Worm (Caenorhabditis elegans): ENCODE data around the gene F13H10.6.

- TF ChIP-seq unc-39 (tag; optimal IDR thresholded peaks at IDR 0.05) (no peak), nhr-11 (tag; optimal IDR thresholded peaks at IDR 0.05) (no peak)
Observed at ce11 chrIV:10970333-10970732, 38.8 kb upstream of the F13H10.6 start.
